Worm (Caenorhabditis elegans) whole organism, L1 larva: ENCODE results near the gene pals-26.

ENCODE experiments used
- C04F5.9 ChIP-seq: sonication (generic microtip); optimal IDR thresholded peaks from 2 replicates; lab custom pipeline; 2016; ENCODE audit warnings: missing genetic modification characterization, missing compliant biosample characterization
- C16A3.4 ChIP-seq: fragments of 150-350 bp; optimal IDR thresholded peaks from 2 replicates; lab custom pipeline; 2014; ENCODE audit warnings: missing biosample characterization, missing genetic modification characterization
- F16B12.6 ChIP-seq: fragments of 150-350 bp; optimal IDR thresholded peaks from 2 replicates; lab custom pipeline; 2014; ENCODE audit warnings: missing biosample characterization, missing genetic modification characterization
- Y116A8C.19 ChIP-seq: sonication (generic microtip); optimal IDR thresholded peaks from 2 replicates; lab custom pipeline; 2016; ENCODE audit warnings: missing compliant biosample characterization, missing genetic modification characterization, borderline replicate concordance
- aly-2 ChIP-seq: fragments of 150-350 bp; optimal IDR thresholded peaks from 2 replicates; lab custom pipeline; 2014; ENCODE audit warnings: missing biosample characterization, missing genetic modification characterization
- ama-1 ChIP-seq: fragments of 150-350 bp; optimal IDR thresholded peaks from 2 replicates; lab custom pipeline; 2014
- blmp-1 ChIP-seq: fragments of 150-350 bp; optimal IDR thresholded peaks from 2 replicates; lab custom pipeline; 2014; ENCODE audit warnings: missing biosample characterization, missing genetic modification characterization
- ceh-63 ChIP-seq: fragments of 200-800 bp; sonication (Bioruptor generic); optimal IDR thresholded peaks from 2 replicates; lab custom pipeline; 2018; ENCODE audit warnings: mild to moderate bottlenecking, missing genetic modification characterization, missing compliant biosample characterization
- ceh-82 ChIP-seq, 3 experiments: fragments of 150-350 bp in 1 of 3; sonication (generic microtip) in 2 of 3; optimal IDR thresholded peaks; 2 replicates each; lab custom pipeline; 2014 to 2017; ENCODE audit warnings: missing biosample characterization in 3 of 3, missing genetic modification characterization in 3 of 3
- ceh-88 ChIP-seq: fragments of 200-800 bp; sonication (Bioruptor generic); IDR thresholded peaks from 2 replicates; pipeline ENCODE4 v1.3.6; 2022; ENCODE audit warnings: missing genetic modification characterization, missing compliant biosample characterization
- ceh-90 ChIP-seq: sonication (generic microtip); optimal IDR thresholded peaks from 2 replicates; lab custom pipeline; 2016; ENCODE audit warnings: missing genetic modification characterization, missing compliant biosample characterization
- dsc-1 ChIP-seq: sonication (generic microtip); optimal IDR thresholded peaks from 2 replicates; lab custom pipeline; 2016; ENCODE audit warnings: mild to moderate bottlenecking, missing genetic modification characterization, missing compliant biosample characterization
- efl-1 ChIP-seq, 4 experiments: fragments of 150-350 bp; optimal IDR thresholded peaks in 3 of 4; peaks in 1 of 4; 1 replicate in 1 of 4; 2 replicates in 3 of 4; lab custom pipeline; 2014; ENCODE audit warnings: missing biosample characterization in 2 of 4, missing genetic modification characterization in 2 of 4, missing genetic modification reagents in 2 of 4
- efl-3 ChIP-seq: fragments of 200-800 bp; sonication (Bioruptor generic); optimal IDR thresholded peaks from 2 replicates; lab custom pipeline; 2018; ENCODE audit warnings: mild to moderate bottlenecking, missing genetic modification characterization, missing compliant biosample characterization
- egl-13 ChIP-seq: sonication (generic microtip); optimal IDR thresholded peaks from 2 replicates; lab custom pipeline; 2016; ENCODE audit warnings: missing genotype, missing genetic modification reagents, missing genetic modification characterization, missing compliant biosample characterization
- elt-3 ChIP-seq, 6 experiments: fragments of 150-350 bp in 1 of 6; sonication (generic microtip); optimal IDR thresholded peaks; 2 replicates each; lab custom pipeline; 2017 to 2018; ENCODE audit warnings: missing biosample characterization in 6 of 6, missing genetic modification characterization in 6 of 6, inconsistent platforms in 1 of 6
- fkh-10 ChIP-seq: sonication (generic microtip); optimal IDR thresholded peaks from 2 replicates; lab custom pipeline; 2017; ENCODE audit warnings: missing biosample characterization, missing genetic modification reagents, missing genetic modification characterization
- fkh-4 ChIP-seq: sonication (generic microtip); optimal IDR thresholded peaks from 2 replicates; lab custom pipeline; 2016; ENCODE audit warnings: missing compliant biosample characterization, missing genetic modification characterization, borderline replicate concordance
- grh-1 ChIP-seq: fragments of 200-800 bp; sonication (Bioruptor generic); IDR thresholded peaks from 2 replicates; pipeline ENCODE4 v1.3.6; 2022; ENCODE audit warnings: missing genetic modification reagents, missing genetic modification characterization, missing compliant biosample characterization
- hlh-17 ChIP-seq: fragments of 200-800 bp; sonication (Bioruptor generic); optimal IDR thresholded peaks from 2 replicates; lab custom pipeline; 2018; ENCODE audit warnings: missing genetic modification characterization, mild to moderate bottlenecking, missing compliant biosample characterization, moderate library complexity, borderline replicate concordance
- hlh-4 ChIP-seq: sonication (generic microtip); optimal IDR thresholded peaks from 2 replicates; lab custom pipeline; 2016; ENCODE audit warnings: mild to moderate bottlenecking, missing genetic modification characterization, missing compliant biosample characterization
- irx-1 ChIP-seq: sonication (generic microtip); optimal IDR thresholded peaks from 2 replicates; lab custom pipeline; 2016; ENCODE audit warnings: missing genetic modification characterization, missing compliant biosample characterization
- isw-1 ChIP-seq: fragments of 200-800 bp; sonication (Bioruptor generic); IDR thresholded peaks from 2 replicates; pipeline ENCODE4 v1.3.6; 2022; ENCODE audit warnings: missing genetic modification characterization, missing compliant biosample characterization
- lin-14 ChIP-seq: fragments of 200-800 bp; sonication (Bioruptor generic); optimal IDR thresholded peaks from 2 replicates; lab custom pipeline; 2018; ENCODE audit warnings: mild to moderate bottlenecking, missing genetic modification characterization, moderate library complexity, missing compliant biosample characterization
- lin-35 ChIP-seq, 2 experiments: fragments of 150-350 bp; optimal IDR thresholded peaks; 2 replicates each; lab custom pipeline; 2014; ENCODE audit warnings: missing biosample characterization in 2 of 2, missing genetic modification characterization in 2 of 2, missing genetic modification reagents in 2 of 2
- lir-3 ChIP-seq: sonication (generic microtip); optimal IDR thresholded peaks from 2 replicates; lab custom pipeline; 2016; ENCODE audit warnings: mild to moderate bottlenecking, missing genetic modification characterization, moderate library complexity, missing compliant biosample characterization; ENCODE audit not compliant: poor library complexity
- lsy-2 ChIP-seq, 2 experiments: fragments of 150-350 bp; optimal IDR thresholded peaks; 2 replicates each; lab custom pipeline; 2014; ENCODE audit warnings: missing biosample characterization in 2 of 2, missing genetic modification characterization in 2 of 2
- mdl-1 ChIP-seq, 2 experiments: fragments of 150-350 bp; optimal IDR thresholded peaks; 2 replicates each; lab custom pipeline; 2014 to 2017; ENCODE audit warnings: missing biosample characterization in 2 of 2, missing genetic modification characterization in 2 of 2, inconsistent platforms in 1 of 2
- nhr-11 ChIP-seq: fragments of 150-350 bp; optimal IDR thresholded peaks from 2 replicates; lab custom pipeline; 2014; ENCODE audit warnings: missing biosample characterization, missing genetic modification characterization
- nhr-12 ChIP-seq: sonication (generic microtip); optimal IDR thresholded peaks from 2 replicates; lab custom pipeline; 2017; ENCODE audit warnings: missing biosample characterization, missing genetic modification characterization
- nhr-20 ChIP-seq: sonication (generic microtip); optimal IDR thresholded peaks from 2 replicates; lab custom pipeline; 2016; ENCODE audit warnings: mild to moderate bottlenecking, missing genetic modification characterization, missing compliant biosample characterization
- nhr-237 ChIP-seq: fragments of 150-350 bp; optimal IDR thresholded peaks from 2 replicates; lab custom pipeline; 2014; ENCODE audit warnings: missing biosample characterization, missing genetic modification characterization
- nhr-28 ChIP-seq: fragments of 150-350 bp; optimal IDR thresholded peaks from 2 replicates; lab custom pipeline; 2014; ENCODE audit warnings: missing biosample characterization, missing genetic modification characterization
- nhr-47 ChIP-seq: sonication (generic microtip); optimal IDR thresholded peaks from 2 replicates; lab custom pipeline; 2016; ENCODE audit warnings: mild to moderate bottlenecking, missing genetic modification characterization, moderate library complexity, missing compliant biosample characterization
- nhr-71 ChIP-seq: sonication (generic microtip); optimal IDR thresholded peaks from 2 replicates; lab custom pipeline; 2016; ENCODE audit warnings: mild to moderate bottlenecking, missing genetic modification characterization, moderate library complexity, missing compliant biosample characterization
- nhr-77 ChIP-seq: fragments of 150-350 bp; optimal IDR thresholded peaks from 2 replicates; lab custom pipeline; 2014; ENCODE audit warnings: missing biosample characterization, missing genetic modification characterization
- nhr-85 ChIP-seq: sonication (generic microtip); peaks from one replicate; lab custom pipeline; 2016; ENCODE audit warnings: missing genetic modification characterization, inconsistent platforms, missing compliant biosample characterization
- pag-3 ChIP-seq: sonication (generic microtip); optimal IDR thresholded peaks from 2 replicates; lab custom pipeline; 2017; ENCODE audit warnings: missing genetic modification characterization, mild to moderate bottlenecking, missing compliant biosample characterization, antibody characterized with exemption, borderline replicate concordance; ENCODE audit not compliant: insufficient read depth
- pax-3 ChIP-seq: fragments of 200-800 bp; sonication (Bioruptor generic); optimal IDR thresholded peaks from 2 replicates; lab custom pipeline; 2018; ENCODE audit warnings: mild to moderate bottlenecking, missing genetic modification characterization, moderate library complexity, missing compliant biosample characterization
- skn-1 ChIP-seq: fragments of 150-350 bp; optimal IDR thresholded peaks from 2 replicates; lab custom pipeline; 2014; ENCODE audit warnings: missing biosample characterization, missing genetic modification characterization
- snu-23 ChIP-seq: sonication (generic microtip); optimal IDR thresholded peaks from 2 replicates; lab custom pipeline; 2016; ENCODE audit warnings: missing genetic modification characterization, missing compliant biosample characterization
- sox-4 ChIP-seq: sonication (generic microtip); optimal IDR thresholded peaks from 2 replicates; lab custom pipeline; 2016; ENCODE audit warnings: missing genetic modification characterization, missing compliant biosample characterization
- sptf-1 ChIP-seq: fragments of 150-350 bp; optimal IDR thresholded peaks from 2 replicates; lab custom pipeline; 2014; ENCODE audit warnings: missing biosample characterization, missing genetic modification characterization
- sup-37 ChIP-seq: fragments of 200-800 bp; sonication (Bioruptor generic); optimal IDR thresholded peaks from 2 replicates; lab custom pipeline; 2018; ENCODE audit warnings: mild to moderate bottlenecking, missing genetic modification characterization, missing compliant biosample characterization
- tbx-2 ChIP-seq: sonication (generic microtip); optimal IDR thresholded peaks from 2 replicates; lab custom pipeline; 2016; ENCODE audit warnings: missing genetic modification characterization, missing compliant biosample characterization
- tlp-1 ChIP-seq: fragments of 150-350 bp; optimal IDR thresholded peaks from 2 replicates; lab custom pipeline; 2014; ENCODE audit warnings: missing biosample characterization, missing genetic modification characterization
- unc-130 ChIP-seq: fragments of 150-350 bp; optimal IDR thresholded peaks from 2 replicates; lab custom pipeline; 2017; ENCODE audit warnings: missing biosample characterization, missing genetic modification characterization, inconsistent platforms
- unc-62 ChIP-seq: fragments of 150-350 bp; optimal IDR thresholded peaks from 2 replicates; lab custom pipeline; 2014; ENCODE audit warnings: missing biosample characterization, missing genetic modification reagents, missing genetic modification characterization
- unc-98 ChIP-seq: fragments of 200-800 bp; sonication (Bioruptor generic); IDR thresholded peaks from 2 replicates; pipeline ENCODE4 v1.3.6; 2022; ENCODE audit warnings: missing genetic modification characterization, missing compliant biosample characterization
- vab-15 ChIP-seq: sonication (generic microtip); optimal IDR thresholded peaks from 2 replicates; lab custom pipeline; 2017; ENCODE audit warnings: missing genotype, mild to moderate bottlenecking, missing genetic modification characterization, missing compliant biosample characterization
- xbp-1 ChIP-seq: sonication (generic microtip); optimal IDR thresholded peaks from 2 replicates; lab custom pipeline; 2016; ENCODE audit warnings: missing genetic modification characterization, missing compliant biosample characterization
- ztf-11 ChIP-seq, 2 experiments: sonication (generic microtip); optimal IDR thresholded peaks; 2 replicates each; lab custom pipeline; 2016 to 2017; ENCODE audit warnings: missing genetic modification characterization in 2 of 2, missing biosample characterization in 1 of 2, missing compliant biosample characterization in 1 of 2
- ztf-4 ChIP-seq: fragments of 150-350 bp; optimal IDR thresholded peaks from 2 replicates; lab custom pipeline; 2014; ENCODE audit warnings: missing biosample characterization, missing genetic modification characterization

The pals-26 gene

DNA sequence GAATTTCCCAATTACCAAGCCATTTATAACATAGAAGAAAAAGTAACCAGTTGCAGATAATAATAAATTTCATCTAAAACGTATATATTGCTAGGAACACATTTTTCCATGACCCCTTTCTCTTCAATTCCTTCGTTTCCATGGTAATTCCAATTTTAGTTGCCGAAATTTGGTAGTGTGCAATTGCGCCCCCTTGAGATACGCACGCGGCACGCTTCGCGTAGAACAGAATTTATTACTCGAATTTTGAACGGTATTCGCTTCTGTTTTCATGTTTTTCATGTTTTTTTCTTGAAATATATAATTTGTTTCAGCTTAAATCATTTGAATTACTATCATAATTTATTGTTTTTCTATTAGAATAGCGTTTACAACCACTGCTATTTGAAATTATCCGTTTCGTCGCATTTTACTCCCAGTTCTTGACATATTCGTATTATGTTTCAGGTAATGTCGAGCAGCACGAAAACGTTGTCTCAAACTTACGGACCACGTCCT is 29.4 kb downstream of the pals-26 start, which contains the start of the genes R07E5.17 and snfc-5:
Gene R07E5.17 (minus strand): TSS at position 98 of the 498 bp plus-strand sequence.
Gene snfc-5 (plus strand): TSS at position 448 of the 498 bp plus-strand sequence.
- TF ChIP-seq unc-98 (GFP tag; lab: Robert Waterston, UW) (no peak), ceh-82 (tag; optimal IDR thresholded peaks at IDR 0.05; lab: Kevin White, UChicago) (peak in 1 of 3 experiments; percentile 42), ama-1 (lab: Kevin White, UChicago) (no peak), aly-2 (tag; lab: Kevin White, UChicago) (no peak), egl-13 (no peak), hlh-4 (no peak), tlp-1 (tag; lab: Kevin White, UChicago) (no peak), skn-1 (tag; lab: Kevin White, UChicago) (peak; percentile 59), irx-1 (tag; lab: Kevin White, UChicago) (no peak), mdl-1 (tag; optimal IDR thresholded peaks at IDR 0.05; lab: Kevin White, UChicago) (peak in 1 of 2 experiments; percentile 46), sptf-1 (tag; lab: Kevin White, UChicago) (no peak), efl-1 (optimal IDR thresholded peaks at IDR 0.05; lab: Kevin White, UChicago) (peak; percentile 51 to 59), efl-1 (GFP tag; optimal IDR thresholded peaks at IDR 0.05 in 1 of 2; lab: Kevin White, UChicago) (peak; percentile 46 to 68), nhr-12 (tag; lab: Kevin White, UChicago) (no peak), fkh-10 (no peak), tbx-2 (tag; lab: Kevin White, UChicago) (no peak), lsy-2 (tag; optimal IDR thresholded peaks at IDR 0.05; lab: Kevin White, UChicago) (peak; percentile 26 to 78), ztf-11 (tag; optimal IDR thresholded peaks at IDR 0.05; lab: Kevin White, UChicago) (no peak), elt-3 (tag; optimal IDR thresholded peaks at IDR 0.05; lab: Kevin White, UChicago) (no peak), nhr-28 (tag; lab: Kevin White, UChicago) (no peak), lir-3 (tag; lab: Kevin White, UChicago) (no peak), snu-23 (GFP tag; lab: Kevin White, UChicago) (no peak), efl-3 (GFP tag; lab: Kevin White, UChicago) (no peak), lin-14 (GFP tag; lab: Kevin White, UChicago) (no peak), C04F5.9 (tag; lab: Kevin White, UChicago) (no peak), unc-130 (tag; lab: Kevin White, UChicago) (no peak), nhr-11 (tag; lab: Kevin White, UChicago) (no peak), ceh-63 (GFP tag; lab: Kevin White, UChicago) (no peak), pax-3 (tag; lab: Kevin White, UChicago) (no peak), grh-1 (no peak), lin-35 (GFP tag; optimal IDR thresholded peaks at IDR 0.05; lab: Kevin White, UChicago) (peak; percentile 48 to 80), nhr-71 (no peak), unc-62 (GFP tag; lab: Kevin White, UChicago) (no peak), sox-4 (tag; lab: Kevin White, UChicago) (no peak), isw-1 (GFP tag; lab: Robert Waterston, UW) (no peak), nhr-85 (tag; lab: Kevin White, UChicago) (no peak), nhr-237 (tag; lab: Kevin White, UChicago) (no peak), xbp-1 (peak; percentile 15), sup-37 (GFP tag; lab: Kevin White, UChicago) (no peak), nhr-20 (no peak), vab-15 (no peak), Y116A8C.19 (tag; lab: Kevin White, UChicago) (no peak), dsc-1 (tag; lab: Kevin White, UChicago) (no peak), pag-3 (tag; lab: Kevin White, UChicago) (no peak), nhr-77 (tag; lab: Kevin White, UChicago) (peak; percentile 4), F16B12.6 (tag; lab: Kevin White, UChicago) (peak; percentile 46), blmp-1 (tag; lab: Kevin White, UChicago) (peak; percentile 52), ceh-90 (tag; lab: Kevin White, UChicago) (no peak), hlh-17 (GFP tag; lab: Kevin White, UChicago) (no peak), ceh-88 (GFP tag; lab: Robert Waterston, UW) (no peak), fkh-4 (tag; lab: Kevin White, UChicago) (no peak), nhr-47 (tag; lab: Kevin White, UChicago) (no peak), C16A3.4 (tag; lab: Kevin White, UChicago) (peak; percentile 55), ztf-4 (tag; lab: Kevin White, UChicago) (no peak)
